Worm (Caenorhabditis elegans): Measurements from ENCODE around the gene F35F11.2.

F35F11.2 gene

ce11 chrIV:4028177-4028576 is 11.9 kb upstream of the F35F11.2 start (continued):
- TF ChIP-seq alr-1 (tag; optimal IDR thresholded peaks at IDR 0.05; ENCODE audit: borderline replicate concordance) (no peak), sox-4 (tag; optimal IDR thresholded peaks at IDR 0.05) (no peak), vab-15 (tag; optimal IDR thresholded peaks at IDR 0.05) (no peak), efl-3 (GFP tag; optimal IDR thresholded peaks at IDR 0.05) (no peak), pqm-1 (tag; optimal IDR thresholded peaks at IDR 0.05) (no peak), nhr-90 (tag; optimal IDR thresholded peaks at IDR 0.05; ENCODE audit: poor library complexity) (peak; percentile 72), nhr-84 (tag; optimal IDR thresholded peaks at IDR 0.05) (no peak), lsy-2 (tag; optimal IDR thresholded peaks at IDR 0.05) (peak; percentile 13 to 66), blmp-1 (tag; optimal IDR thresholded peaks at IDR 0.05) (peak; percentile 64), C04F5.9 (tag; optimal IDR thresholded peaks at IDR 0.05) (no peak), unc-98 (GFP tag; IDR thresholded peaks at IDR 0.05) (no peak), nhr-11 (tag; optimal IDR thresholded peaks at IDR 0.05) (no peak), zip-4 (GFP tag; optimal IDR thresholded peaks at IDR 0.05) (no peak), nhr-20 (tag; optimal IDR thresholded peaks at IDR 0.05) (peak; percentile 81), hlh-17 (GFP tag; optimal IDR thresholded peaks at IDR 0.05; ENCODE audit: borderline replicate concordance) (no peak), snu-23 (GFP tag; optimal IDR thresholded peaks at IDR 0.05) (peak; percentile 84), dpl-1 (GFP tag; optimal IDR thresholded peaks at IDR 0.05) (peak in 2 of 3 experiments; percentile 21 to 36), pag-3 (tag; optimal IDR thresholded peaks at IDR 0.05; ENCODE audit: borderline replicate concordance, insufficient read depth) (no peak), nhr-19 (GFP tag; conservative IDR thresholded peaks at IDR 0.05) (peak; percentile 75), nhr-47 (tag; optimal IDR thresholded peaks at IDR 0.05) (peak; percentile 72), fkh-10 (GFP tag; optimal IDR thresholded peaks at IDR 0.05) (no peak), C16A3.4 (tag; optimal IDR thresholded peaks at IDR 0.05) (peak; percentile 72), nhr-76 (tag; optimal IDR thresholded peaks at IDR 0.05) (no peak), mab-9 (GFP tag; IDR thresholded peaks at IDR 0.05) (no peak), tbx-2 (tag; optimal IDR thresholded peaks at IDR 0.05) (peak; percentile 82), lin-39 (tag; optimal IDR thresholded peaks at IDR 0.05) (no peak), aha-1 (tag; optimal IDR thresholded peaks at IDR 0.05) (no peak), lin-35 (GFP tag; optimal IDR thresholded peaks at IDR 0.05) (peak; percentile 57 to 67), nhr-77 (tag; optimal IDR thresholded peaks at IDR 0.05) (peak; percentile 44), lin-14 (GFP tag; optimal IDR thresholded peaks at IDR 0.05) (peak; percentile 91), ceh-63 (GFP tag; optimal IDR thresholded peaks at IDR 0.05) (no peak), ama-1 (optimal IDR thresholded peaks at IDR 0.05) (no peak), unc-86 (tag; optimal IDR thresholded peaks at IDR 0.05) (no peak), mdl-1 (tag; optimal IDR thresholded peaks at IDR 0.05) (peak; percentile 16 to 75), mef-2 (tag; optimal IDR thresholded peaks at IDR 0.05) (no peak), egl-13 (tag; optimal IDR thresholded peaks at IDR 0.05) (peak; percentile 7), ets-5 (GFP tag; IDR thresholded peaks at IDR 0.05) (no peak), nhr-28 (tag; optimal IDR thresholded peaks at IDR 0.05) (no peak), aly-2 (tag; optimal IDR thresholded peaks at IDR 0.05) (no peak), mep-1 (tag; optimal IDR thresholded peaks at IDR 0.05) (peak; percentile 37), nhr-71 (tag; optimal IDR thresholded peaks at IDR 0.05) (peak; percentile 86), nhr-85 (tag) (peak; percentile 92), nhr-12 (tag; optimal IDR thresholded peaks at IDR 0.05) (no peak), skn-1 (tag; optimal IDR thresholded peaks at IDR 0.05) (peak; percentile 35), lir-3 (tag; optimal IDR thresholded peaks at IDR 0.05; ENCODE audit: poor library complexity) (no peak), ztf-4 (tag; optimal IDR thresholded peaks at IDR 0.05) (peak; percentile 59), sup-37 (GFP tag; optimal IDR thresholded peaks at IDR 0.05) (no peak), xbp-1 (tag; optimal IDR thresholded peaks at IDR 0.05) (peak; percentile 53), efl-1 (optimal IDR thresholded peaks at IDR 0.05) (peak; percentile 51 to 60), efl-1 (GFP tag; optimal IDR thresholded peaks at IDR 0.05 in 1 of 2) (peak in 1 of 2 experiments; percentile 95), grh-1 (GFP tag; IDR thresholded peaks at IDR 0.05) (no peak), hlh-4 (tag; optimal IDR thresholded peaks at IDR 0.05) (no peak), lin-15B (tag; optimal IDR thresholded peaks at IDR 0.05) (no peak), egl-27 (tag; optimal IDR thresholded peaks at IDR 0.05) (no peak)
